Fruit fly (Drosophila melanogaster) whole organism, embryonic: ENCODE data around the gene CG15282.

Experiments
- CG10147 ChIP-seq: fragments of 200-800 bp; sonication (Bioruptor generic); optimal IDR thresholded peaks from 2 replicates; lab custom pipeline; 2019; ENCODE audit warnings: missing biosample characterization, mild to moderate bottlenecking, missing genetic modification characterization, moderate library complexity
- CG12236 ChIP-seq: fragments of 200-800 bp; sonication (Bioruptor generic); optimal IDR thresholded peaks from 2 replicates; lab custom pipeline; 2016; ENCODE audit warnings: missing biosample characterization, missing genetic modification characterization
- CG12659 ChIP-seq: fragments of 200-800 bp; sonication (Bioruptor generic); optimal IDR thresholded peaks from 3 replicates; lab custom pipeline; 2017; ENCODE audit warnings: mild to moderate bottlenecking, missing biosample characterization, missing genetic modification reagents, missing genetic modification characterization
- CG12942 ChIP-seq: fragments of 200-800 bp; sonication (Bioruptor generic); optimal IDR thresholded peaks from 3 replicates; lab custom pipeline; 2016; ENCODE audit warnings: missing biosample characterization, missing genetic modification characterization
- CG14014 ChIP-seq: fragments of 200-800 bp; sonication (Bioruptor generic); IDR thresholded peaks from 2 replicates; pipeline ENCODE4 v1.3.6; 2022; ENCODE audit warnings: missing biosample characterization, missing genetic modification characterization
- CG15011 ChIP-seq: fragments of 200-800 bp; sonication (Bioruptor generic); optimal IDR thresholded peaks from 3 replicates; lab custom pipeline; 2018; ENCODE audit warnings: missing biosample characterization, mild to moderate bottlenecking, missing genetic modification characterization
- CG16863 ChIP-seq: fragments of 200-800 bp; sonication (Bioruptor generic); optimal IDR thresholded peaks from 3 replicates; lab custom pipeline; 2016; ENCODE audit warnings: missing biosample characterization, missing genetic modification characterization
- CG17385 ChIP-seq: fragments of 200-800 bp; sonication (Bioruptor generic); optimal IDR thresholded peaks from 3 replicates; lab custom pipeline; 2018; ENCODE audit warnings: missing biosample characterization, mild to moderate bottlenecking, missing genetic modification characterization
- CG2116 ChIP-seq: fragments of 200-800 bp; sonication (Bioruptor generic); optimal IDR thresholded peaks from 3 replicates; lab custom pipeline; 2018; ENCODE audit warnings: missing biosample characterization, mild to moderate bottlenecking, missing genetic modification characterization
- CG30020 ChIP-seq: fragments of 200-800 bp; optimal IDR thresholded peaks from 2 replicates; lab custom pipeline; 2019; ENCODE audit warnings: missing biosample characterization, mild to moderate bottlenecking, missing genetic modification characterization, moderate library complexity
- CG30403 ChIP-seq: fragments of 200-800 bp; sonication (Bioruptor generic); optimal IDR thresholded peaks from 3 replicates; lab custom pipeline; 2016; ENCODE audit warnings: missing biosample characterization, missing genetic modification characterization
- CG30431 ChIP-seq: fragments of 200-800 bp; sonication (Bioruptor generic); optimal IDR thresholded peaks from 2 replicates; lab custom pipeline; 2017; ENCODE audit warnings: missing biosample characterization, missing genetic modification characterization
- CG31365 ChIP-seq: fragments of 200-800 bp; sonication (Bioruptor generic); optimal IDR thresholded peaks from 2 replicates; lab custom pipeline; 2018; ENCODE audit warnings: missing biosample characterization, mild to moderate bottlenecking, missing genetic modification characterization
- CG32532 ChIP-seq: fragments of 200-800 bp; sonication (Bioruptor generic); IDR thresholded peaks from 2 replicates; pipeline ENCODE4 v1.3.6; 2022; ENCODE audit warnings: missing biosample characterization, missing genetic modification characterization
- CG3407 ChIP-seq: fragments of 200-800 bp; sonication (Bioruptor generic); optimal IDR thresholded peaks from 2 replicates; lab custom pipeline; 2018; ENCODE audit warnings: missing biosample characterization, mild to moderate bottlenecking, missing genetic modification characterization
- CG34376 ChIP-seq: fragments of 200-800 bp; sonication (Bioruptor generic); optimal IDR thresholded peaks from 2 replicates; lab custom pipeline; 2018; ENCODE audit warnings: missing biosample characterization, mild to moderate bottlenecking, missing genetic modification characterization
- CG4617 ChIP-seq: fragments of 200-800 bp; sonication (Bioruptor generic); optimal IDR thresholded peaks from 3 replicates; lab custom pipeline; 2016; ENCODE audit warnings: missing biosample characterization, missing genetic modification characterization, borderline replicate concordance
- CG6272 ChIP-seq: fragments of 200-800 bp; sonication (Bioruptor generic); IDR thresholded peaks from 2 replicates; pipeline ENCODE4 v1.3.6; 2022; ENCODE audit warnings: missing biosample characterization, missing genetic modification characterization
- Deaf1 ChIP-seq: fragments of 200-800 bp; optimal IDR thresholded peaks from 3 replicates; lab custom pipeline; 2019; ENCODE audit warnings: missing biosample characterization, mild to moderate bottlenecking, missing genetic modification characterization, moderate library complexity
- Drgx ChIP-seq: fragments of 200-800 bp; sonication (Bioruptor generic); IDR thresholded peaks from 2 replicates; pipeline ENCODE4 v1.3.6; 2022; ENCODE audit warnings: missing biosample characterization, missing genetic modification characterization
- Fer2 ChIP-seq: fragments of 200-800 bp; sonication (Bioruptor generic); optimal IDR thresholded peaks from 2 replicates; lab custom pipeline; 2018; ENCODE audit warnings: missing biosample characterization, mild to moderate bottlenecking, missing genetic modification characterization, moderate library complexity
- Gsc ChIP-seq: fragments of 200-800 bp; sonication (Bioruptor generic); IDR thresholded peaks from 2 replicates; pipeline ENCODE4 v1.3.6; 2022; ENCODE audit warnings: missing biosample characterization, missing genetic modification characterization
- Jarid2 ChIP-seq: fragments of 200-800 bp; sonication (Bioruptor generic); optimal IDR thresholded peaks from 3 replicates; lab custom pipeline; 2017; ENCODE audit warnings: mild to moderate bottlenecking, missing biosample characterization, missing genetic modification reagents, missing genetic modification characterization
- Opbp ChIP-seq: fragments of 200-800 bp; sonication (Bioruptor generic); IDR thresholded peaks from 3 replicates; pipeline ENCODE4 v1.3.6; 2022; ENCODE audit warnings: missing biosample characterization, missing genetic modification characterization; ENCODE audit not compliant: partially characterized antibody
- Pdp1 ChIP-seq, 2 experiments: fragments of 200-800 bp; sonication (Bioruptor generic); optimal IDR thresholded peaks; 3 replicates each; lab custom pipeline; 2016; ENCODE audit warnings: missing biosample characterization in 2 of 2, missing genetic modification characterization in 2 of 2, mild to moderate bottlenecking in 1 of 2, moderate library complexity in 1 of 2
- Ptx1 ChIP-seq: fragments of 200-800 bp; sonication (Bioruptor generic); IDR thresholded peaks from 2 replicates; pipeline ENCODE4 v1.3.6; 2022; ENCODE audit warnings: missing biosample characterization, missing genetic modification characterization
- Sry-β ChIP-seq: fragments of 200-800 bp; sonication (Bioruptor generic); optimal IDR thresholded peaks from 2 replicates; lab custom pipeline; 2018; ENCODE audit warnings: missing biosample characterization, mild to moderate bottlenecking, missing genetic modification characterization, moderate library complexity
- bab2 ChIP-seq: fragments of 200-800 bp; sonication (Bioruptor generic); optimal IDR thresholded peaks from 2 replicates; lab custom pipeline; 2016; ENCODE audit warnings: missing biosample characterization, missing genetic modification characterization
- br ChIP-seq: fragments of >200 bp; optimal IDR thresholded peaks from 2 replicates; lab custom pipeline; 2017
- bsh ChIP-seq, 2 experiments: fragments of 200-800 bp; sonication (Bioruptor generic); optimal IDR thresholded peaks; 2 replicates each; lab custom pipeline; 2017 to 2018; ENCODE audit warnings: mild to moderate bottlenecking in 2 of 2, missing biosample characterization in 2 of 2, missing genetic modification characterization in 2 of 2, moderate library complexity in 1 of 2
- dpn ChIP-seq, 2 experiments: fragments of 200-800 bp; sonication (Bioruptor generic); optimal IDR thresholded peaks; 3 replicates each; lab custom pipeline; 2016; ENCODE audit warnings: missing biosample characterization in 2 of 2, missing genetic modification characterization in 2 of 2
- fd96Cb ChIP-seq: fragments of 200-800 bp; sonication (Bioruptor generic); optimal IDR thresholded peaks from 2 replicates; lab custom pipeline; 2018; ENCODE audit warnings: missing biosample characterization, mild to moderate bottlenecking, missing genetic modification characterization, moderate library complexity
- gce ChIP-seq: fragments of 200-800 bp; sonication (Bioruptor generic); IDR thresholded peaks from 3 replicates; pipeline ENCODE4 v1.3.6; 2022; ENCODE audit warnings: missing biosample characterization, missing genetic modification characterization
- gro ChIP-seq: fragments of 200-800 bp; sonication (Bioruptor generic); optimal IDR thresholded peaks from 2 replicates; lab custom pipeline; 2016; ENCODE audit warnings: missing biosample characterization, missing genetic modification characterization
- gsb ChIP-seq: fragments of 200-800 bp; sonication (Bioruptor generic); IDR thresholded peaks from 2 replicates; pipeline ENCODE4 v1.3.6; 2022; ENCODE audit warnings: missing biosample characterization, missing genetic modification characterization
- gsb-n ChIP-seq: fragments of 200-800 bp; sonication (Bioruptor generic); optimal IDR thresholded peaks from 3 replicates; lab custom pipeline; 2018; ENCODE audit warnings: missing biosample characterization, mild to moderate bottlenecking, missing genetic modification characterization
- kay ChIP-seq: fragments of 200-800 bp; sonication (Bioruptor generic); optimal IDR thresholded peaks from 2 replicates; lab custom pipeline; 2016; ENCODE audit warnings: missing biosample characterization, missing genetic modification characterization
- lbe ChIP-seq: fragments of 200-800 bp; sonication (Bioruptor generic); optimal IDR thresholded peaks from 2 replicates; lab custom pipeline; 2016; ENCODE audit warnings: missing biosample characterization, mild to moderate bottlenecking, missing genetic modification characterization
- mld ChIP-seq: fragments of 200-800 bp; sonication (Bioruptor generic); IDR thresholded peaks from 3 replicates; pipeline ENCODE4 v1.3.6; 2022; ENCODE audit warnings: missing biosample characterization, missing genetic modification characterization; ENCODE audit not compliant: partially characterized antibody
- p53 ChIP-seq: fragments of 200-800 bp; sonication (Bioruptor generic); optimal IDR thresholded peaks from 2 replicates; lab custom pipeline; 2016; ENCODE audit warnings: missing biosample characterization, missing genetic modification characterization
- pnt ChIP-seq: fragments of 200-800 bp; sonication (Bioruptor generic); optimal IDR thresholded peaks from 3 replicates; lab custom pipeline; 2016; ENCODE audit warnings: missing biosample characterization, missing genetic modification characterization
- psq ChIP-seq: fragments of 200-800 bp; sonication (Bioruptor generic); optimal IDR thresholded peaks from 2 replicates; lab custom pipeline; 2017; ENCODE audit warnings: missing biosample characterization, missing genetic modification characterization
- repo ChIP-seq: fragments of 200-800 bp; sonication (Bioruptor generic); optimal IDR thresholded peaks from 2 replicates; lab custom pipeline; 2016; ENCODE audit warnings: missing biosample characterization, missing genetic modification characterization
- sim ChIP-seq: fragments of 200-800 bp; sonication (Bioruptor generic); IDR thresholded peaks from 2 replicates; pipeline ENCODE4 v1.3.6; 2022; ENCODE audit warnings: missing biosample characterization, missing genetic modification characterization
- sima ChIP-seq: fragments of 200-800 bp; sonication (Bioruptor generic); optimal IDR thresholded peaks from 2 replicates; lab custom pipeline; 2016; ENCODE audit warnings: missing biosample characterization, missing genetic modification characterization
- tap ChIP-seq: fragments of 200-800 bp; optimal IDR thresholded peaks from 3 replicates; lab custom pipeline; 2019; ENCODE audit warnings: missing biosample characterization, mild to moderate bottlenecking, missing genetic modification characterization, moderate library complexity
- twi ChIP-seq: fragments of 200-800 bp; optimal IDR thresholded peaks from 2 replicates; lab custom pipeline; 2019; ENCODE audit warnings: missing biosample characterization, mild to moderate bottlenecking, missing genetic modification characterization, moderate library complexity
- yki ChIP-seq: fragments of >200 bp; optimal IDR thresholded peaks from 3 replicates; lab custom pipeline; 2018
- zfh2 ChIP-seq: fragments of 200-800 bp; sonication (Bioruptor generic); optimal IDR thresholded peaks from 2 replicates; lab custom pipeline; 2016; ENCODE audit warnings: missing biosample characterization, missing genetic modification characterization

CG15282 gene

DNA sequence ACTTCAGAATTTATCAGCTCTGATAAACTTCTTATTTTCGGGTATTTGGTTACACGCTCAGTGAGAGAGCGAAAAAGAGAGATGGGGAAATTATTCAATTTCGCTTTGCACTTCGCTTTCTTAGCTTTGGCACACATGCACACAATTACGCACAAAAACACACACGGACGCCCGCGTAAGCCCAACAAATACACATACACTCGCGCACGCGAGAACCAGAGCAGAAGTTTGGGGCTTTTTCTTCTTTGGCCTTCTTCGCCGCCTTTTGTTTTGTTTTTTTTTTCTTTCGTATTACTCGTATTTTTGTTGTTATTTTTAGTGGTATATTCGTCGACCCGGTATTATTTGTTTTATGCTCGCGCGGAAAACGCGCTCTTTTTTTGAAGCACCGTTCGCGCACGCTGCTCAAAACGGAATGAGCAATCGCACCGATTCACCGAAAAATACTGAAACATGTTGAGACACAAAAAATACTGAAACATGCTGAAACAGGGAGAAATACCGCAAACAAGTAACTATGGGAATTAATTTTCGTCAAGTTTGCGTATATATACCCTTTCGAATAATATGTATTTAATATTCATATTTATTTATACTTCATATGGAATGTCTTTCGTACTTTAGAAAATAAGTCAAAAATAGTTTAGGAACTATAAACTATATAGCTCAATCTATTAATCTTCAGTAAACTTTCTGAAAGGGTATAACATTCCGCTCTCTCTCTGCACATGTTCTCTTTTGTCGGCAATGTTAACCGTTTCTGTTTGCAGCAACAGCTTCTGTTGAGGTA lies 23.2 kb upstream of the CG15282 start, which contains the start of gene osp (continued):
- TF ChIP-seq gce (peak; percentile 99), CG30403 (peak; percentile 98), sim (GFP tag; lab: Robert Waterston, UW) (peak; percentile 96), tap (tag; lab: Kevin White, UChicago) (peak; percentile 99), pnt (GFP tag; lab: Kevin White, UChicago) (peak; percentile 79), CG12659 (GFP tag; lab: Kevin White, UChicago) (peak; percentile 99), CG30431 (GFP tag; lab: Kevin White, UChicago) (peak; percentile 81), CG34376 (GFP tag; lab: Kevin White, UChicago) (peak; percentile 90), CG15011 (peak; percentile 97), gro (GFP tag; lab: Kevin White, UChicago) (peak; percentile 77), bab2 (GFP tag; lab: Kevin White, UChicago) (peak; percentile 91), Fer2 (tag; lab: Kevin White, UChicago) (peak; percentile 97), CG10147 (GFP tag; lab: Kevin White, UChicago) (peak; percentile 98), gsb-n (tag; lab: Kevin White, UChicago) (peak; percentile 99), zfh2 (GFP tag; lab: Kevin White, UChicago) (peak; percentile 76), CG31365 (tag; lab: Kevin White, UChicago) (peak; percentile 86), CG14014 (GFP tag; lab: Robert Waterston, UW) (peak; percentile 99), br (no peak), psq (peak; percentile 88), Drgx (GFP tag; lab: Robert Waterston, UW) (peak; percentile 99), CG12236 (peak; percentile 67), bsh (GFP tag; optimal IDR thresholded peaks at IDR 0.05; lab: Kevin White, UChicago) (peak; percentile 90 to 99), dpn (GFP tag; optimal IDR thresholded peaks at IDR 0.05; lab: Kevin White, UChicago) (peak; percentile 75 to 98), Ptx1 (GFP tag; lab: Robert Waterston, UW) (peak; percentile 99), CG32532 (peak; percentile 99), Deaf1 (tag; lab: Kevin White, UChicago) (peak; percentile 91), repo (GFP tag; lab: Kevin White, UChicago) (peak; percentile 59), twi (tag; lab: Kevin White, UChicago) (peak; percentile 96), Sry-β (peak; percentile 49), p53 (GFP tag; lab: Kevin White, UChicago) (peak; percentile 42), CG2116 (GFP tag; lab: Kevin White, UChicago) (peak; percentile 86), gsb (GFP tag; lab: Robert Waterston, UW) (peak; percentile 98), mld (GFP tag; lab: Robert Waterston, UW) (no peak), Jarid2 (GFP tag; lab: Kevin White, UChicago) (peak; percentile 99), yki (lab: Kevin White, UChicago) (no peak), kay (GFP tag; lab: Kevin White, UChicago) (peak; percentile 96), CG3407 (GFP tag; lab: Kevin White, UChicago) (peak; percentile 96), Gsc (GFP tag; lab: Robert Waterston, UW) (no peak), CG6272 (GFP tag; lab: Robert Waterston, UW) (peak; percentile 95), CG30020 (tag; lab: Kevin White, UChicago) (peak; percentile 91), CG16863 (GFP tag; lab: Kevin White, UChicago) (peak; percentile 76), Pdp1 (GFP tag; optimal IDR thresholded peaks at IDR 0.05; lab: Kevin White, UChicago) (peak; percentile 84 to 89), sima (GFP tag; lab: Kevin White, UChicago) (peak; percentile 40), Opbp (GFP tag; lab: Robert Waterston, UW) (peak; percentile 68; the same call in 2 of the 3 replicates), CG17385 (GFP tag; lab: Kevin White, UChicago) (peak; percentile 98), CG12942 (GFP tag; lab: Kevin White, UChicago) (peak; percentile 95), lbe (peak; percentile 94), CG4617 (peak; percentile 91), fd96Cb (tag; lab: Kevin White, UChicago) (peak; percentile 99)
